Fruit fly (Drosophila melanogaster) whole organism, adult: ENCODE data around the gene goe.
A peak's percentile ranks its signal among the peaks of the same experiment; 100 is the strongest.

Experiments used
- CG11617 ChIP-seq: fragments of 200-800 bp; sonication (Bioruptor generic); optimal IDR thresholded peaks from 2 replicates; lab custom pipeline; 2017; ENCODE audit warnings: mild to moderate bottlenecking, missing biosample characterization, missing genetic modification reagents, missing genetic modification characterization
- CG12768 ChIP-seq: fragments of 200-800 bp; sonication (Bioruptor generic); optimal IDR thresholded peaks from 2 replicates; lab custom pipeline; 2017; ENCODE audit warnings: missing biosample characterization, missing genetic modification characterization, mild to moderate bottlenecking, moderate library complexity, missing genetic modification reagents
- CG33017 ChIP-seq: fragments of 200-800 bp; sonication (Bioruptor generic); optimal IDR thresholded peaks from 2 replicates; lab custom pipeline; 2018; ENCODE audit warnings: missing biosample characterization, mild to moderate bottlenecking, missing genetic modification characterization, moderate library complexity
- CG5204 ChIP-seq: fragments of 200-800 bp; sonication (Bioruptor generic); optimal IDR thresholded peaks from 2 replicates; lab custom pipeline; 2016; ENCODE audit warnings: missing biosample characterization, missing genetic modification characterization
- CG7045 ChIP-seq: fragments of 200-800 bp; sonication (Bioruptor generic); optimal IDR thresholded peaks from 2 replicates; lab custom pipeline; 2017; ENCODE audit warnings: missing biosample characterization, mild to moderate bottlenecking, missing genetic modification characterization
- CG7101 ChIP-seq: fragments of 200-800 bp; sonication (Bioruptor generic); optimal IDR thresholded peaks from 2 replicates; lab custom pipeline; 2018; ENCODE audit warnings: missing biosample characterization, mild to moderate bottlenecking, missing genetic modification characterization, moderate library complexity
- Clk ChIP-seq: fragments of 200-800 bp; sonication (Bioruptor generic); optimal IDR thresholded peaks from 2 replicates; lab custom pipeline; 2017; ENCODE audit warnings: missing biosample characterization, missing genetic modification characterization
- Crg-1 ChIP-seq: fragments of 200-800 bp; sonication (Bioruptor generic); optimal IDR thresholded peaks from 2 replicates; lab custom pipeline; 2016; ENCODE audit warnings: missing biosample characterization, missing genetic modification characterization
- Hr96 ChIP-seq: fragments of 200-800 bp; sonication (Bioruptor generic); optimal IDR thresholded peaks from 2 replicates; lab custom pipeline; 2016; ENCODE audit warnings: missing biosample characterization, missing genetic modification characterization
- bab1 ChIP-seq: fragments of 200-800 bp; sonication (Bioruptor generic); optimal IDR thresholded peaks from 3 replicates; lab custom pipeline; 2019; ENCODE audit warnings: missing biosample characterization, mild to moderate bottlenecking, missing genetic modification characterization, moderate library complexity
- cnc ChIP-seq, 2 experiments: fragments of >200 bp; optimal IDR thresholded peaks; 2 replicates each; lab custom pipeline; 2017
- kay ChIP-seq: fragments of 200-800 bp; sonication (Bioruptor generic); peaks from one replicate; lab custom pipeline; 2016; ENCODE audit warnings: missing biosample characterization, missing genetic modification characterization, borderline replicate concordance
- pad ChIP-seq: fragments of 200-800 bp; sonication (Bioruptor generic); optimal IDR thresholded peaks from 3 replicates; lab custom pipeline; 2017; ENCODE audit warnings: missing biosample characterization, missing genetic modification characterization, mild to moderate bottlenecking, moderate library complexity, missing genetic modification reagents
- tj ChIP-seq: fragments of 200-800 bp; sonication (Bioruptor generic); optimal IDR thresholded peaks from 3 replicates; lab custom pipeline; 2017; ENCODE audit warnings: missing biosample characterization, mild to moderate bottlenecking, missing genetic modification characterization, moderate library complexity
- toe ChIP-seq: fragments of 200-800 bp; sonication (Bioruptor generic); optimal IDR thresholded peaks from 2 replicates; lab custom pipeline; 2016; ENCODE audit warnings: missing biosample characterization, missing genetic modification characterization

goe gene

DNA sequence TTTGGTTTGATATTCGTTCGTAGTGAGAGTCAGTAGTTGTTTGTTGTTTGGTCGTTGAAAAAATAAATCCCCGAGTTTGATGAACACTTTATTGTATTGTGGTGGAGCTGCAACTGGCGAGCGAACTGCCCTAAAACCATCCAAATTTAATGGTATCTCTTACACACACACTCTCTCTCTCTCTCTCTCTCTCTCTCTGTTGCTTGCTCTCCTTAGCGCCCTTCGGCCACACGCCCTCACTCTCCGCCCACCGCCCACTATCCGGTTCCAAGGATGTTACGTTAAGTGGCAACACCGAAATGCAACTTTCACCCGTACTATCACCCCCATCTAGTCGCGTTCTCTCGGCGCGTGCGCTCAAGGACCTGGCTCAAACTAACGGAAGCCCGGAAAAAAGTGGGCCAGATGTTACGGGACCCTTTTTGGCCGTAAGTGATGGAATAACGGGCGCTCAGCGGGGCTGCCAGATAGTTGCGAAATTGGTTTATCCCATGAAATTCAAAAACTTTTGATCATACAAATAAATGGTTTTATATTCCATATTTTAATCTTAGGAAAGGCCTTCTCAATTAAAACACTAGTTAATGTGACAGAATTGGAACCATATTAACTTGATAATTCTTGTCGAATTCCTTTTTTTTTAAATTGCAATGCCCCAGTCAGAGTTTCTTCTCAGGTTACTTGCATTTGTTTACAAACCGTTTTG lies 64.2 kb downstream of the goe start:
- no peak for TF ChIP-seq CG7045
- TF ChIP-seq pad (GFP tag; lab: Kevin White, UChicago), result no peak
- no peak for TF ChIP-seq cnc (optimal IDR thresholded peaks at IDR 0.05; lab: Kevin White, UChicago)
- TF ChIP-seq toe, result peak; percentile 25

DNA sequence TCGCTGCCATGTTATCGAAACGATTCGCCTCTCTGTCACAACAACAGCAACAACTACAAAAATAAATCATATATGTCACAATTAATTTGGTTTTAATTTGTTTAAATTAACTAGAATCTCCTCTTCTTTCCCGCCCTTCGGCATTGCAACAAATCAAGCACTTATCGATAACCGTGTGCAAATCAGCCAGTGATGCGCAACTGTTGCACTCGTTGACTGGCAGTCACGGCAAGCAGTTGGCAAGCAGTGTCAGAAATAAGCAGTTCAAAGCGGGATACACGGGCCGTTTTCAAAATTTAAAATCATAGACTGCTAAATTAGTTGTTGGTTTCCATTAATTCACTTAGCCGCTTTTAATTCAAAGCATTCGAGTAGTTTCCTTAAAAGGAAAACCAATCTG lies 67.9 kb downstream of the goe start, which contains the start of gene Axs:
TSS of gene Axs (minus strand) at position 131 of the 400 bp plus-strand sequence.
- TF ChIP-seq cnc (optimal IDR thresholded peaks at IDR 0.05; lab: Kevin White, UChicago) (no peak), CG7101 (no peak), CG7045 (no peak), CG11617 (GFP tag; lab: Kevin White, UChicago) (no peak), CG12768 (GFP tag; lab: Kevin White, UChicago) (no peak), Hr96 (GFP tag; lab: Kevin White, UChicago) (no peak), pad (GFP tag; lab: Kevin White, UChicago) (no peak), kay (GFP tag; lab: Kevin White, UChicago) (no peak), Clk (GFP tag; lab: Kevin White, UChicago) (no peak), tj (GFP tag; lab: Kevin White, UChicago) (no peak), CG5204 (GFP tag; lab: Kevin White, UChicago) (no peak), Crg-1 (GFP tag; lab: Kevin White, UChicago) (no peak)

DNA sequence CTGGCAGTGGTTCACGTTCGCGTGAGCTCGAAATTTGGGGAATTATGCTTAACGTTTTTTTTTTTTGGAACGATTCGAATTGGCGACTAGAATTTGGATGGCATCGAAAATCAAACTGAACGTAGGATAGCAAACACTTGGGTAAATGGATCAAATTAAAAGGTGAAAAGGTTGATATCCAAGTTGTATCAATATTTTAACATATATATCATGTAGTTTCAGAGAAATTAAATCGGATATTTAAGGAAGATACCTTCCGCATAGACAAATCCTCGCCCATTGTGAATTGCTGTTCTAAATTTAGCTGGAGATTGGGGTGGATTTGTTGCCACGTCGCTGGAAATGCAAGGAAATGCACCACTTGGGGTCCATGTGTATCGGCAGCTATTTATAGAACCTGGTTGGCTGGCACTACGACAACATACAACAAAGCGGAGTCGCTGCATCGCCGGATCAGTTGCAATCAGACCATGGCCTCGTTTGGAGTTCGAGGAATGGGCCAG lies 72.8 kb downstream of the goe start, which contains the start of the genes CG13010 and sing:
TSS of gene CG13010 (minus strand) at position 101 of the 503 bp plus-strand sequence.
TSS of gene sing (plus strand) at position 453 of the 503 bp plus-strand sequence.
- TF ChIP-seq kay (GFP tag; lab: Kevin White, UChicago) (no peak), CG33017 (tag; lab: Kevin White, UChicago) (no peak), bab1 (GFP tag; lab: Kevin White, UChicago) (no peak), CG12768 (GFP tag; lab: Kevin White, UChicago) (no peak), tj (GFP tag; lab: Kevin White, UChicago) (no peak), CG7101 (no peak)
